Fruit fly (Drosophila melanogaster) S2 (cell line): ENCODE measurements around the gene Kmn1.

Experiments used
- CG8478 ChIP-seq: fragments of >200 bp; optimal IDR thresholded peaks from 2 replicates; lab custom pipeline; 2018
- CTCF ChIP-seq, 2 experiments: fragments of >200 bp; optimal IDR thresholded peaks; 2 replicates each; lab custom pipeline; 2018

- no peak for TF ChIP-seq CG8478 (lab: Kevin White, UChicago)
- TF ChIP-seq CTCF (optimal IDR thresholded peaks at IDR 0.05; lab: Kevin White, UChicago), result no peak
Observed at dm6 chrX:11578841-11579240, 6.6 kb upstream of the Kmn1 start.
